Worm (Caenorhabditis elegans): ENCODE results near the gene C53A5.11.

DNA sequence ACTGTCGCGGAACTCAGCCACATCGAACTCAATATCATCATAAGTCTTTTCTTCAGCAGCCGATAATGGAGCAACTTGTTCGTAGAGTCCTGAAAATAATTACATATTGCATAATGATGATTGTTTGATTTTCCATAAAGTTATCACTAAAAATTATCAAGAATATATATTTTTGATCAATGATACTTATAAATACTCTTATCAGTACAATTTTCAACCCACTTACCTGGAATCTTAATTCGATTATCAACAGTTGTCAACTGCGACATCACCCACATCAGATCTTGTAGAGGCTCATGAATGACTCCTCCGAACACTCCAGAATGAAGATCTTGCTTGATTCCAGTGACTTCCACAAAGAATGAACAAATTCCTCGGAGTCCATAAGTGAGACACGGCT lies 33.3 kb downstream of the C53A5.11 start:
- TF ChIP-seq aly-2 (tag; optimal IDR thresholded peaks at IDR 0.05), result no peak
- no peak for TF ChIP-seq lir-3 (tag; optimal IDR thresholded peaks at IDR 0.05)
- no peak for TF ChIP-seq nhr-76 (tag; optimal IDR thresholded peaks at IDR 0.05)
- no peak for TF ChIP-seq unc-39 (tag; optimal IDR thresholded peaks at IDR 0.05)
- no peak for TF ChIP-seq skn-1 (tag; optimal IDR thresholded peaks at IDR 0.05)
- TF ChIP-seq F49E8.2 (tag; optimal IDR thresholded peaks at IDR 0.05; ENCODE audit: borderline replicate concordance), result no peak
- TF ChIP-seq ceh-28 (tag; optimal IDR thresholded peaks at IDR 0.05), result no peak
- no peak for TF ChIP-seq unc-62 (GFP tag; optimal IDR thresholded peaks at IDR 0.05 in 1 of 2)
- TF ChIP-seq unc-62 (tag; optimal IDR thresholded peaks at IDR 0.05), result no peak
- no peak for TF ChIP-seq ZK337.2 (GFP tag; IDR thresholded peaks at IDR 0.05)
- no peak for TF ChIP-seq ZK546.5 (tag; optimal IDR thresholded peaks at IDR 0.05)
- no peak for TF ChIP-seq rbr-2 (tag; optimal IDR thresholded peaks at IDR 0.05)
- no peak for TF ChIP-seq lin-29 (GFP tag; IDR thresholded peaks at IDR 0.05)
- no peak for TF ChIP-seq lsy-2 (tag; optimal IDR thresholded peaks at IDR 0.05)
- TF ChIP-seq aha-1 (tag), result no peak
